Fruit fly (Drosophila melanogaster) S2 (cell line): ENCODE results near the gene CG13603.

Experiments
- CG8478 ChIP-seq: fragments of >200 bp; optimal IDR thresholded peaks from 2 replicates; lab custom pipeline; 2018
- CTCF ChIP-seq, 2 experiments: fragments of >200 bp; optimal IDR thresholded peaks; 2 replicates each; lab custom pipeline; 2018

DNA sequence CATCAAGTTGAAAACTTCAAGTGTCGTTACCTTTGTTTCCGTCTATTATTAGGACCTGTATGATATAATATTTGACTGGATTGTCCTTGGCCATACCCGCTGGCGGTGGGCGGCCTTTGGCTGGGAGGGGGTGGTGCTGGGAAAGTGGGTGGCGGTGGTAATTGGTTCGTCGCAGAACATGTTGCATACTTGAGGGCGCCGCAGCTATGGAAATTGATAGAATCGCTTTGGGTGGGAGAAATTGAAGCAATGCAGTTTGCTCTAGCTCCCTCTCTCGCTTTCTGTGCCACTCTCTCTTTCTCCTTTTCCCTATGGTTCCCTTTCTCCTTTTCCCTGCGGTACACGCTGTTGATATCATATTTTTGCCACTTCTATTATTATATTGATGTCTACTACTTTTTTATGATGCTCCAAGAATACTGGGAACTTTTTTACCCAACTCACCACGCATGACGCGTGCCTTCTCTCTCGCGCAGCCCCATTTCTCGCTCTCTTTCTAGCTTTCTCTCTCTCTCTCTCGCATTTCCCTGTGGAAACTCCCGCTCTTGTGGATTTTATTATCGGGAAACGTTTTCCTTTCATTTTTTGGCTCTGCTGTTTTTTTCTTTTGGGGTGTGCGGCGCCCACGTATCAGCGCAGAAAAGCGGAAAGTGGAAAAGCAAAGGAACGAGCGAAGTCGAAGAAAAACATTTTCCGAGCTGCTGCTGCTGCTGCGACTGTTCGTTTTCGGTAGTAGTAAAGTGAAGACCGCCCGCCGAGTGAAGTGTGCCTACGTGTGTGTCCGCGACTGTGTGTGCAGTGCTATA lies 21.3 kb downstream of the CG13603 start:
- TF ChIP-seq CG8478 (lab: Kevin White, UChicago) (no peak), CTCF (optimal IDR thresholded peaks at IDR 0.05; lab: Kevin White, UChicago) (no peak)
